Fruit fly (Drosophila melanogaster) whole organism, prepupa: ENCODE data around the gene ThrRS.

Experiments used
- dsx ChIP-seq: fragments of 200-800 bp; optimal IDR thresholded peaks from 3 replicates; lab custom pipeline; 2019; ENCODE audit warnings: missing biosample characterization, mild to moderate bottlenecking, missing genetic modification characterization, moderate library complexity; ENCODE audit not compliant: poor library complexity, severe bottlenecking
- fd85E ChIP-seq: fragments of 200-800 bp; sonication (Bioruptor generic); optimal IDR thresholded peaks from 3 replicates; lab custom pipeline; 2016; ENCODE audit warnings: missing biosample characterization, missing genetic modification characterization

DNA sequence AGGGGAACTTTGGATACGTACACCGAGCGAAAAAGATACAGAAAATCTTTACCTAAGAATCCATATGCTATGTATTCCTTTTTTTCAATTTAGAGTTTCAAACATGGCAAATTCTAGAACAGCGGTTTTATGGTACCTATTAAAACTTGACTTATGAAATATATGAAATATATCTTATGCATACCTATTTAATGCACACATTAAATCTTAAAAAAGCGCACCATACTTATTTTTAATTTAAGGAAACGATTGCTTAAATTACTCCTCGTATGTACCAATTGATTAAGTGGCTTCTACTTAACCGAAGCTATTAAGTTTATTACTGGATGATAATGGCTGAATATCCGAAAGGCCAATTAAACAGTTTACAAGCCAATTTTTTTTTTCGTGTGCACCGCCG lies 16.4 kb downstream of the ThrRS start:
- TF ChIP-seq dsx (GFP tag; lab: Kevin White, UChicago) (no peak), fd85E (GFP tag; lab: Kevin White, UChicago) (no peak)
